Worm (Caenorhabditis elegans) whole organism, L1 larva: Measurements from ENCODE around the gene snap-29.

Experiments
- C34B4.2 ChIP-seq: sonication (generic microtip); optimal IDR thresholded peaks from 2 replicates; lab custom pipeline; 2017; ENCODE audit warnings: mild to moderate bottlenecking, missing genetic modification characterization, missing compliant biosample characterization
- F16B12.6 ChIP-seq: fragments of 150-350 bp; optimal IDR thresholded peaks from 2 replicates; lab custom pipeline; 2014; ENCODE audit warnings: missing biosample characterization, missing genetic modification characterization
- aha-1 ChIP-seq: fragments of 150-350 bp; optimal IDR thresholded peaks from 2 replicates; lab custom pipeline; 2014; ENCODE audit warnings: missing biosample characterization, missing genetic modification characterization
- aly-2 ChIP-seq: fragments of 150-350 bp; optimal IDR thresholded peaks from 2 replicates; lab custom pipeline; 2014; ENCODE audit warnings: missing biosample characterization, missing genetic modification characterization
- ama-1 ChIP-seq: fragments of 150-350 bp; optimal IDR thresholded peaks from 2 replicates; lab custom pipeline; 2014
- blmp-1 ChIP-seq: fragments of 150-350 bp; optimal IDR thresholded peaks from 2 replicates; lab custom pipeline; 2014; ENCODE audit warnings: missing biosample characterization, missing genetic modification characterization
- ceh-8 ChIP-seq: fragments of 200-800 bp; sonication (Bioruptor generic); optimal IDR thresholded peaks from 2 replicates; lab custom pipeline; 2018; ENCODE audit warnings: mild to moderate bottlenecking, missing genetic modification characterization, moderate library complexity, missing compliant biosample characterization
- ceh-82 ChIP-seq, 3 experiments: fragments of 150-350 bp in 1 of 3; sonication (generic microtip) in 2 of 3; optimal IDR thresholded peaks; 2 replicates each; lab custom pipeline; 2014 to 2017; ENCODE audit warnings: missing biosample characterization in 3 of 3, missing genetic modification characterization in 3 of 3
- ceh-90 ChIP-seq: sonication (generic microtip); optimal IDR thresholded peaks from 2 replicates; lab custom pipeline; 2016; ENCODE audit warnings: missing genetic modification characterization, missing compliant biosample characterization
- ces-1 ChIP-seq: fragments of 150-350 bp; optimal IDR thresholded peaks from 2 replicates; lab custom pipeline; 2014; ENCODE audit warnings: missing biosample characterization, missing genetic modification reagents, missing genetic modification characterization
- dsc-1 ChIP-seq: sonication (generic microtip); optimal IDR thresholded peaks from 2 replicates; lab custom pipeline; 2016; ENCODE audit warnings: mild to moderate bottlenecking, missing genetic modification characterization, missing compliant biosample characterization
- efl-3 ChIP-seq: fragments of 200-800 bp; sonication (Bioruptor generic); optimal IDR thresholded peaks from 2 replicates; lab custom pipeline; 2018; ENCODE audit warnings: mild to moderate bottlenecking, missing genetic modification characterization, missing compliant biosample characterization
- egl-27 ChIP-seq, 2 experiments: fragments of 150-350 bp in 1 of 2; sonication (generic microtip); optimal IDR thresholded peaks; 3 replicates each; lab custom pipeline; 2017 to 2018; ENCODE audit warnings: missing biosample characterization in 2 of 2, missing genetic modification characterization in 2 of 2, missing genetic modification reagents in 2 of 2
- elt-2 ChIP-seq: sonication (generic microtip); optimal IDR thresholded peaks from 2 replicates; lab custom pipeline; 2016; ENCODE audit warnings: missing genetic modification characterization, mild to moderate bottlenecking, inconsistent platforms, missing compliant biosample characterization, missing genetic modification reagents
- elt-3 ChIP-seq, 6 experiments: fragments of 150-350 bp in 1 of 6; sonication (generic microtip); optimal IDR thresholded peaks; 2 replicates each; lab custom pipeline; 2017 to 2018; ENCODE audit warnings: missing biosample characterization in 6 of 6, missing genetic modification characterization in 6 of 6, inconsistent platforms in 1 of 6
- fkh-10 ChIP-seq: sonication (generic microtip); optimal IDR thresholded peaks from 2 replicates; lab custom pipeline; 2017; ENCODE audit warnings: missing biosample characterization, missing genetic modification reagents, missing genetic modification characterization
- fos-1 ChIP-seq: fragments of 150-350 bp; optimal IDR thresholded peaks from 2 replicates; lab custom pipeline; 2014; ENCODE audit warnings: missing biosample characterization, missing genetic modification characterization
- grh-1 ChIP-seq: fragments of 200-800 bp; sonication (Bioruptor generic); IDR thresholded peaks from 2 replicates; pipeline ENCODE4 v1.3.6; 2022; ENCODE audit warnings: missing genetic modification reagents, missing genetic modification characterization, missing compliant biosample characterization
- irx-1 ChIP-seq: sonication (generic microtip); optimal IDR thresholded peaks from 2 replicates; lab custom pipeline; 2016; ENCODE audit warnings: missing genetic modification characterization, missing compliant biosample characterization
- jun-1 ChIP-seq: fragments of 150-350 bp; optimal IDR thresholded peaks from 2 replicates; lab custom pipeline; 2014; ENCODE audit warnings: missing biosample characterization, missing genetic modification reagents, missing genetic modification characterization
- lin-13 ChIP-seq: fragments of 150-350 bp; optimal IDR thresholded peaks from 2 replicates; lab custom pipeline; 2014; ENCODE audit warnings: missing biosample characterization, missing genetic modification reagents, missing genetic modification characterization
- lin-35 ChIP-seq, 2 experiments: fragments of 150-350 bp; optimal IDR thresholded peaks; 2 replicates each; lab custom pipeline; 2014; ENCODE audit warnings: missing biosample characterization in 2 of 2, missing genetic modification characterization in 2 of 2, missing genetic modification reagents in 2 of 2
- lir-3 ChIP-seq: sonication (generic microtip); optimal IDR thresholded peaks from 2 replicates; lab custom pipeline; 2016; ENCODE audit warnings: mild to moderate bottlenecking, missing genetic modification characterization, moderate library complexity, missing compliant biosample characterization; ENCODE audit not compliant: poor library complexity
- mef-2 ChIP-seq: fragments of 150-350 bp; optimal IDR thresholded peaks from 2 replicates; lab custom pipeline; 2014; ENCODE audit warnings: missing biosample characterization, missing genetic modification characterization
- nhr-11 ChIP-seq: fragments of 150-350 bp; optimal IDR thresholded peaks from 2 replicates; lab custom pipeline; 2014; ENCODE audit warnings: missing biosample characterization, missing genetic modification characterization
- nhr-12 ChIP-seq: sonication (generic microtip); optimal IDR thresholded peaks from 2 replicates; lab custom pipeline; 2017; ENCODE audit warnings: missing biosample characterization, missing genetic modification characterization
- nhr-19 ChIP-seq: fragments of 200-800 bp; sonication (Bioruptor generic); conservative IDR thresholded peaks from 2 replicates; pipeline ENCODE4 v1.3.6; 2022; ENCODE audit warnings: missing genetic modification characterization, missing compliant biosample characterization
- nhr-20 ChIP-seq: sonication (generic microtip); optimal IDR thresholded peaks from 2 replicates; lab custom pipeline; 2016; ENCODE audit warnings: mild to moderate bottlenecking, missing genetic modification characterization, missing compliant biosample characterization
- nhr-28 ChIP-seq: fragments of 150-350 bp; optimal IDR thresholded peaks from 2 replicates; lab custom pipeline; 2014; ENCODE audit warnings: missing biosample characterization, missing genetic modification characterization
- nhr-47 ChIP-seq: sonication (generic microtip); optimal IDR thresholded peaks from 2 replicates; lab custom pipeline; 2016; ENCODE audit warnings: mild to moderate bottlenecking, missing genetic modification characterization, moderate library complexity, missing compliant biosample characterization
- nhr-77 ChIP-seq: fragments of 150-350 bp; optimal IDR thresholded peaks from 2 replicates; lab custom pipeline; 2014; ENCODE audit warnings: missing biosample characterization, missing genetic modification characterization
- nhr-84 ChIP-seq: sonication (generic microtip); optimal IDR thresholded peaks from 2 replicates; lab custom pipeline; 2017; ENCODE audit warnings: missing biosample characterization, missing genetic modification characterization
- nhr-85 ChIP-seq: sonication (generic microtip); peaks from one replicate; lab custom pipeline; 2016; ENCODE audit warnings: missing genetic modification characterization, inconsistent platforms, missing compliant biosample characterization
- nhr-90 ChIP-seq: sonication (generic microtip); optimal IDR thresholded peaks from 2 replicates; lab custom pipeline; 2016; ENCODE audit warnings: mild to moderate bottlenecking, missing genetic modification characterization, missing compliant biosample characterization; ENCODE audit not compliant: poor library complexity
- pax-3 ChIP-seq: fragments of 200-800 bp; sonication (Bioruptor generic); optimal IDR thresholded peaks from 2 replicates; lab custom pipeline; 2018; ENCODE audit warnings: mild to moderate bottlenecking, missing genetic modification characterization, moderate library complexity, missing compliant biosample characterization
- rnt-1 ChIP-seq: sonication (generic microtip); optimal IDR thresholded peaks from 2 replicates; lab custom pipeline; 2016; ENCODE audit warnings: mild to moderate bottlenecking, missing genetic modification characterization, moderate library complexity, missing compliant biosample characterization
- skn-1 ChIP-seq: fragments of 150-350 bp; optimal IDR thresholded peaks from 2 replicates; lab custom pipeline; 2014; ENCODE audit warnings: missing biosample characterization, missing genetic modification characterization
- snpc-4 ChIP-seq: fragments of 150-350 bp; optimal IDR thresholded peaks from 2 replicates; lab custom pipeline; 2014; ENCODE audit warnings: missing biosample characterization, missing genetic modification characterization
- snu-23 ChIP-seq: sonication (generic microtip); optimal IDR thresholded peaks from 2 replicates; lab custom pipeline; 2016; ENCODE audit warnings: missing genetic modification characterization, missing compliant biosample characterization
- sptf-1 ChIP-seq: fragments of 150-350 bp; optimal IDR thresholded peaks from 2 replicates; lab custom pipeline; 2014; ENCODE audit warnings: missing biosample characterization, missing genetic modification characterization
- unc-130 ChIP-seq: fragments of 150-350 bp; optimal IDR thresholded peaks from 2 replicates; lab custom pipeline; 2017; ENCODE audit warnings: missing biosample characterization, missing genetic modification characterization, inconsistent platforms
- unc-30 ChIP-seq: sonication (generic microtip); optimal IDR thresholded peaks from 2 replicates; lab custom pipeline; 2017; ENCODE audit warnings: missing biosample characterization, missing genetic modification characterization
- unc-62 ChIP-seq: fragments of 150-350 bp; optimal IDR thresholded peaks from 2 replicates; lab custom pipeline; 2014; ENCODE audit warnings: missing biosample characterization, missing genetic modification reagents, missing genetic modification characterization
- unc-86 ChIP-seq: sonication (generic microtip); optimal IDR thresholded peaks from 2 replicates; lab custom pipeline; 2016; ENCODE audit warnings: missing genetic modification characterization, missing compliant biosample characterization
- unc-98 ChIP-seq: fragments of 200-800 bp; sonication (Bioruptor generic); IDR thresholded peaks from 2 replicates; pipeline ENCODE4 v1.3.6; 2022; ENCODE audit warnings: missing genetic modification characterization, missing compliant biosample characterization
- zip-4 ChIP-seq: fragments of 200-800 bp; sonication (Bioruptor generic); optimal IDR thresholded peaks from 2 replicates; lab custom pipeline; 2018; ENCODE audit warnings: mild to moderate bottlenecking, missing genetic modification characterization, moderate library complexity, missing compliant biosample characterization
- ztf-11 ChIP-seq, 2 experiments: sonication (generic microtip); optimal IDR thresholded peaks; 2 replicates each; lab custom pipeline; 2016 to 2017; ENCODE audit warnings: missing genetic modification characterization in 2 of 2, missing biosample characterization in 1 of 2, missing compliant biosample characterization in 1 of 2

snap-29 gene

DNA sequence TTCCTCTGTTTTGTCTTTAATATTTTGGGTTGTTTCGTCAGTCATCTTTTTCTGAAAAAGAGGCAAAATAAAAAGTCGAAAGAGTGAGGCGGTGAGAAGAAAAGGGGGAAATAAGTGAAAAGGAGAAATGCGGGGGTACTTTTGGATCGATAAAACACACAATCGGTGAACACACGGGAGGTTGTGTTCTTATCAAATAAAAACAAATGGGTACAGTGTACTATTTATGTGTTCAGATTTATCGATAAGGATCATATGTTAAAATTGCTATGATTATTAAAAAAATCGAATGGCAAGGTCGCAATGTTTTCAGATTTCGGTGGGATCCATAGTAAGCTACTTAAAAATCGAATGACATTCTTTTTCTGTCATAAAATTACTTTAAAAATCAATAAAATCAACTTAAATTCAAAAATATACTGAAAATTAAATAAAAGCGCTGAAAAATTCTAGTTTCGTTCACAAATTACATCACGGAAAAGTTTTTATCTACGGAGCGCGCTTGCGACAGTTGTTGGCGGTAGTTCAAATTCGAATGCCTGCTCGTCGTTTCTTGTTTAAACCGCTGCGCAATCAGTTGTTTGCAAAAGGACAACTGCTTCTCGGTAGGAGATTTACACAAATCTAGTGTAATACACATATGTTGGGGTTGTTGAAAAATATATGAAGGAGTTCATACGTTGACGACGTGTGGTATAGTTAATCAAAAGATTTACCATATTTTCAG, 33.4 kb downstream of the snap-29 start, which contains the start of gene prx-19 (continued):
- no peak for TF ChIP-seq egl-27 (tag; optimal IDR thresholded peaks at IDR 0.05; lab: Kevin White, UChicago)
- no peak for TF ChIP-seq ces-1 (GFP tag; lab: Kevin White, UChicago)
- peak; percentile 38 for TF ChIP-seq nhr-85
- no peak for TF ChIP-seq efl-3 (GFP tag; lab: Kevin White, UChicago)
- TF ChIP-seq snu-23 = peak; percentile 59
- TF ChIP-seq F16B12.6 (tag; lab: Kevin White, UChicago) = peak; percentile 44
- TF ChIP-seq ama-1 = no peak
- no peak for TF ChIP-seq grh-1
- TF ChIP-seq fos-1 (tag; lab: Kevin White, UChicago) = no peak
- peak; percentile 94 to 98 for TF ChIP-seq lin-35 (GFP tag; optimal IDR thresholded peaks at IDR 0.05; lab: Kevin White, UChicago)
- no peak for TF ChIP-seq nhr-11
- no peak for TF ChIP-seq unc-62
- TF ChIP-seq rnt-1 (tag; lab: Kevin White, UChicago) = peak; percentile 57
- TF ChIP-seq nhr-77 (tag; lab: Kevin White, UChicago) = no peak
- TF ChIP-seq mef-2 (tag; lab: Kevin White, UChicago) = no peak
- TF ChIP-seq unc-86 (tag; lab: Kevin White, UChicago) = no peak
- TF ChIP-seq nhr-90 = peak; percentile 47
- no peak for TF ChIP-seq pax-3 (tag; lab: Kevin White, UChicago)
- TF ChIP-seq irx-1 = no peak
- TF ChIP-seq ceh-90 (tag; lab: Kevin White, UChicago) = no peak
- TF ChIP-seq nhr-47 (tag; lab: Kevin White, UChicago) = peak; percentile 54
- peak; percentile 21 for TF ChIP-seq unc-130
- TF ChIP-seq nhr-28 (tag; lab: Kevin White, UChicago) = no peak
- TF ChIP-seq ztf-11 (tag; optimal IDR thresholded peaks at IDR 0.05; lab: Kevin White, UChicago) = no peak
- no peak for TF ChIP-seq sptf-1 (tag; lab: Kevin White, UChicago)
- peak; percentile 68 for TF ChIP-seq skn-1 (tag; lab: Kevin White, UChicago)
- TF ChIP-seq dsc-1 = peak; percentile 45
- peak in 2 of 3 experiments; percentile 36 to 67 for TF ChIP-seq ceh-82 (tag; optimal IDR thresholded peaks at IDR 0.05; lab: Kevin White, UChicago)
- no peak for TF ChIP-seq nhr-84 (tag; lab: Kevin White, UChicago)
- TF ChIP-seq nhr-20 = peak; percentile 68
- TF ChIP-seq lin-13 (GFP tag; lab: Kevin White, UChicago) = no peak
- no peak for TF ChIP-seq C34B4.2 (tag; lab: Kevin White, UChicago)
- TF ChIP-seq jun-1 (tag; lab: Kevin White, UChicago) = no peak
- peak; percentile 54 for TF ChIP-seq blmp-1
- peak; percentile 22 for TF ChIP-seq snpc-4 (tag; lab: Kevin White, UChicago)
- TF ChIP-seq nhr-19 = peak; percentile 41
- TF ChIP-seq lir-3 (tag; lab: Kevin White, UChicago) = no peak
- TF ChIP-seq ceh-8 (GFP tag; lab: Kevin White, UChicago) = no peak
- no peak for TF ChIP-seq nhr-12
- TF ChIP-seq aly-2 (tag; lab: Kevin White, UChicago) = no peak
- TF ChIP-seq unc-98 (GFP tag; lab: Robert Waterston, UW) = no peak
- no peak for TF ChIP-seq aha-1 (tag; lab: Kevin White, UChicago)
- no peak for TF ChIP-seq zip-4
- no peak for TF ChIP-seq elt-2 (tag; lab: Kevin White, UChicago)
- no peak for TF ChIP-seq unc-30 (tag; lab: Kevin White, UChicago)
- TF ChIP-seq fkh-10 = no peak
- TF ChIP-seq elt-3 (tag; optimal IDR thresholded peaks at IDR 0.05; lab: Kevin White, UChicago) = peak in 1 of 6 experiments; percentile 45
